Fruit fly (Drosophila melanogaster) whole organism, wandering third instar larva: Measurements from ENCODE around the gene Cp110.
A peak's percentile ranks its signal among the peaks of the same experiment; 100 is the strongest.

Experiments used
- Abd-B ChIP-seq: fragments of >200 bp; optimal IDR thresholded peaks from 2 replicates; lab custom pipeline; 2017; ENCODE audit warnings: missing biosample characterization, missing genetic modification characterization
- CG9705 ChIP-seq: fragments of 200-800 bp; sonication (Bioruptor generic); optimal IDR thresholded peaks from 2 replicates; lab custom pipeline; 2018; ENCODE audit warnings: missing biosample characterization, mild to moderate bottlenecking, missing genetic modification characterization
- CrebA ChIP-seq: fragments of 200-800 bp; sonication (Bioruptor generic); optimal IDR thresholded peaks from 2 replicates; lab custom pipeline; 2016; ENCODE audit warnings: missing biosample characterization, mild to moderate bottlenecking, missing genetic modification characterization, borderline replicate concordance
- OdsH ChIP-seq: fragments of 200-800 bp; sonication (Bioruptor generic); optimal IDR thresholded peaks from 2 replicates; lab custom pipeline; 2016; ENCODE audit warnings: missing biosample characterization, mild to moderate bottlenecking, missing genetic modification characterization
- br ChIP-seq: fragments of 200-800 bp; sonication (Bioruptor generic); optimal IDR thresholded peaks from 2 replicates; lab custom pipeline; 2016; ENCODE audit warnings: missing biosample characterization, missing genetic modification characterization
- dsf ChIP-seq: sonication (Bioruptor generic); optimal IDR thresholded peaks from 2 replicates; lab custom pipeline; 2016; ENCODE audit warnings: missing biosample characterization, missing genetic modification characterization, borderline replicate concordance
- foxo ChIP-seq, 2 experiments: fragments of 200-800 bp; sonication (Bioruptor generic); optimal IDR thresholded peaks; 2 replicates in 1 of 2; 3 replicates in 1 of 2; lab custom pipeline; 2016 to 2017; ENCODE audit warnings: missing biosample characterization in 2 of 2, missing genetic modification characterization in 2 of 2
- fru ChIP-seq: fragments of 200-800 bp; sonication (Bioruptor generic); optimal IDR thresholded peaks from 3 replicates; lab custom pipeline; 2016; ENCODE audit warnings: missing biosample characterization, mild to moderate bottlenecking, missing genetic modification characterization
- lola ChIP-seq: fragments of >200 bp; optimal IDR thresholded peaks from 2 replicates; lab custom pipeline; 2017; ENCODE audit warnings: missing biosample characterization, missing genetic modification characterization
- pan ChIP-seq: fragments of >200 bp; optimal IDR thresholded peaks from 2 replicates; lab custom pipeline; 2017
- psq ChIP-seq: fragments of 200-800 bp; sonication (Bioruptor generic); optimal IDR thresholded peaks from 3 replicates; lab custom pipeline; 2017; ENCODE audit warnings: missing biosample characterization, mild to moderate bottlenecking, missing genetic modification characterization, moderate library complexity
- sage ChIP-seq: fragments of 200-800 bp; sonication (Bioruptor generic); optimal IDR thresholded peaks from 2 replicates; lab custom pipeline; 2016; ENCODE audit warnings: missing biosample characterization, mild to moderate bottlenecking, missing genetic modification characterization
- usp ChIP-seq: fragments of >200 bp; optimal IDR thresholded peaks from 2 replicates; lab custom pipeline; 2017; ENCODE audit warnings: missing biosample characterization, missing genetic modification characterization

DNA sequence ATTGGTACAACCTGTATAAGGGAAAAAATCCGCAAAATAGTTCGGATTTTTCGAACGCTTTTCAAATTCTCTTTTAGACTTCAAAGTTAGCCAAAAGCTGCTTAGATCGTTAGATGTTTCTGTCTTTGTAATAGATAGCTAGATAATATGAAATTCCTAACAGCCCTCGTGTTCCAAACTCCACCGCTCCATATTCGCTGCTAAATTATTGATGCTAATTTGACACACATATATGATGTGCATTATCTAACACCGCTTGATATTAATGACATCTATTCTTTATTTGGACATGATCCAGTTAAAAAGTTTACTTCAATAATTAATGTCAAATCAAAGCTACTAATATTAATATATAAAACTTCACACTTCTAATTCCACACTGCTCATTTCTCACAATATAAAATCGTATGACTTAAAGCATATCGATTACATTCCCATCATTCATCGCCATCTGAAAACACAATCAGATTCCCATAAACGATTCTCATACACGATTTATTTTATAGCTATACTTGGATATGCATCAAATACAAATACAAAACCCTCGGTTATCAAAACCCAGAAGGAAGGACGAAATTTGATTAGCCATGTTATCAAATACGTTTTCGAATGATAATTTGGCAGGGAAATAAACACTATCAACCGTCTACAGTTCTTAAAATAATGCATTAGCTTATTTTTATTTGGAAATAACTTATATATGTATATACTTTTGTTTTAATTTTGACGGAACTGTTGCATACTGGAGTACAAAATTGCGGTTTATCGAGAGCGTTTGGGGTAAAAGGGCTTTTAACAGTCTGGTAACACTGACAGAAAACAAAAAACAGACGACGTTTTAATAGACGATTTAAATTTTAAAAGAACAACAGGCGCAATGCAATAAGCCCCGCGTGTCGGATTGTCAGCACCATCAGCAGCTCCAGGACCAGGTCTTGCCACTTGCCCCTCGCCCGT lies 37.6 kb upstream of the Cp110 start, which contains the start of gene CG14621:
- TF ChIP-seq CrebA (GFP tag; lab: Kevin White, UChicago): no peak
- TF ChIP-seq fru (GFP tag; lab: Kevin White, UChicago): no peak
- no peak for TF ChIP-seq CG9705
- no peak for TF ChIP-seq dsf
- TF ChIP-seq lola: no peak
- no peak for TF ChIP-seq br
- peak; percentile 22 for TF ChIP-seq sage
- TF ChIP-seq OdsH (GFP tag; lab: Kevin White, UChicago): peak; percentile 1
- no peak for TF ChIP-seq pan (lab: Kevin White, UChicago)
- TF ChIP-seq foxo (GFP tag; optimal IDR thresholded peaks at IDR 0.05; lab: Kevin White, UChicago): no peak
- TF ChIP-seq psq (GFP tag; lab: Kevin White, UChicago): no peak
- TF ChIP-seq Abd-B: no peak
- TF ChIP-seq usp (GFP tag; lab: Kevin White, UChicago): no peak
